Fruit fly (Drosophila melanogaster) S2 (cell line): Measurements from ENCODE around the gene CG15865.

Experiments
- CG8478 ChIP-seq: fragments of >200 bp; optimal IDR thresholded peaks from 2 replicates; lab custom pipeline; 2018
- CTCF ChIP-seq, 2 experiments: fragments of >200 bp; optimal IDR thresholded peaks; 2 replicates each; lab custom pipeline; 2018

The CG15865 gene

DNA sequence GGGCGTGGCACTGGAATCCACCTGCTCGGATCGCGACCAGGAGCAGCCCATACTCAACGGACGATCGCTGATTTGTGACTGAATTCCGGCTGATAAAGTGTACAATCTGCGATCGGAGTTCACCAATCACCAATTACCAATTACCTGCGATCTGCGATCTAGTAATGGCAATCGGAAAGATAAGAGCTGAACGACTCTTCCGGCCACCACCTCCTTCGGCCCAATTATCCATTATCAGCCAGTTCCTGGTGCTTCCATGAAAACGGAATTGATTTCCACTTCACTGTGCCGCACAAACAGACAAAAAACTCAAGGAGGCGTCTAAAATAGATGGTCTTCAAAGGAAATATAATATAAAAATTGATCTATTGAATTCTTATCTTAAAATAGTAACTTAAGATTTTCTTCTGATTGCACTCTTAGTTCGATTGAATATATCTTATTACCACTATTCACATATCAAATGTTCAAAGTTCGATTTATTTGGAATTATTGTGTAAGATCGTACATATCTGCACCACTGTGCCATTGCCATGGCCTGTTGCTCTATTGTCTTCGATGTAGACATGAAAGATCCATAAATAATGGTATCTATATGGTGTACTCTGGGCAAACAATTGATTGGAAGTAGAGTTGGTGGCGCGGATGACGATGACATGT lies at the start of gene CG15865:
Gene CG15865, minus strand, starts transcription at position 51 of the 660 bp plus-strand sequence.
- TF ChIP-seq CG8478, result no peak
- no peak for TF ChIP-seq CTCF (optimal IDR thresholded peaks at IDR 0.05; lab: Kevin White, UChicago)

DNA sequence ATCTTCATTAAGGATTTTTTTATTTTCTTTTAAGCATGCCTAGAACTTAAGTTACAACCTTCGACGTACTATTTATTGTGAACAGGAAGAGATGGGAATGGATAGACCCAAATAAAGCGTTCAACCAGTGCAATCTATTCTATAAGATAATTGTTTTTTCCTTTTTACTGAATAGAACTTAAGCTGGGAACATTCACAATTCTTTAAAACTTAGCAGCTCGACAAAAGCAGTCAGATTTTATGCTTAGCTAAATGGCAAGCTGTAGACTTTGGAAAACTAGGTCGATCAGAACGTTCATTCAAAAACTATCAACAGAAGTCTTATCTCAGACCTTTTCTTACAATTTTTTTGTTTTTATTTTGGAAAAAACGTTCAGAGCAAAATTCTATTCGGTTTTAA lies 46.7 kb upstream of the CG15865 start, which contains the start of gene CG13008:
Gene CG13008, plus strand, starts transcription at position 301 of the 400 bp plus-strand sequence.
- no peak for TF ChIP-seq CG8478
- no peak for TF ChIP-seq CTCF (optimal IDR thresholded peaks at IDR 0.05; lab: Kevin White, UChicago)

DNA sequence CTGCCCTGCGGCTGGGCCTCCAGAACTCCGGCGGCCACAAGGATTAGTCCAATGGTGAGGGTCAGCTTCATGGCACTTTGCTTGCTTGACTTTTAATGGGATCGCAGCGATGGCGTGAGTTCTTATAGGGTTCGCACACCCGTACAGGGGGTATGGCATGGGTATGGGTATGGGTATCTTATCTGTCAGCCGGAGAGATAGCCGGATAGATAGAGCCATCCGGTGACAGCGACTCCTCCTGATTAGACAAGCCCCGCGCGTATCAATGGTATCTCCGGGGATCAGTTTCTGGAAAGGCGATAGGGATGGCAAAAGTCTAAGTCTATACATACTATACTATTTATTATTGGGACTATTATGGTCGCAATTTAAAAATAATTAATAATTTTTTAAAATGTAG lies 42.5 kb upstream of the CG15865 start, which contains the start of gene CG9672:
Gene CG9672, minus strand, starts transcription at position 101 of the 400 bp plus-strand sequence.
- TF ChIP-seq CTCF (optimal IDR thresholded peaks at IDR 0.05; lab: Kevin White, UChicago) (no peak), CG8478 (no peak)

DNA sequence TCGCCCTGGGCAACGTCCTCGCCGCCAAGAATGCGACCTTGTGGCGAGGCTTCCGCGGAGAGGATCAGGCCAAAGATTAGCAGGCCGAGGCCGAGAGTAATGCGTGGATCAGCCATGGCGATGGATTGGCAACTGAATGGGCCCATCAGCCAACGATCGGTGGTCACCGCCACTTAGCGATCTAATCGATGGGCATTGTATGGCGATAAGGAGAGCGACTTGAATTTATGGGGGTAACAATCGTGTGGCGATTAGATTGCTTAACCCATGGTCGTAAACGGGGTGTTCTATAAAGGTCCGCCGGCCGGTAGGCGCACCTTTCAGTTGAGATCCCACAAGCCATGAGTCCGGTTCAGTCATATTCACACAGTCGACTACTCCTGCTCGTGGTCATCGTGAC lies 39.5 kb upstream of the CG15865 start, which contains the start of the genes CG9673 and CG4653:
Gene CG9673, minus strand, starts transcription at position 138 of the 400 bp plus-strand sequence.
Gene CG4653, plus strand, starts transcription at position 335 of the 400 bp plus-strand sequence.
- no peak for TF ChIP-seq CTCF (optimal IDR thresholded peaks at IDR 0.05; lab: Kevin White, UChicago)

DNA sequence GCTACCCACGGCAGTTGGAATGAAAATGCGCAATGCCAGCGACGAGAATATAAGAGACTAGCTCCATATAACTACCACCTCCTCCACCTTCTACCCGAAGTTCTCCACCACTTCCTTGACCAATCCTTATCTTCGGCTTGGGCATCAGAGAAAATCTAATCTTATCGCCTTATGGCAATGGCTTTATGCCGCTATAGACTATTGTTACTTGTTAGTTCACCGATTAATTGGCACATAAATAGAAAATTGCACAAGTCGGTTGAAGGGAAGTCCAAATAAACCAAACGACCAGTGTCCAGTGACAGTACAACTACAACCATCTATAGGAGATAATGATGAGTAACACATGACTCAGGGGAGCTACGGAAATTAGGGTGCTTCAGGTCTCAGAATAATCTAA lies 37.7 kb upstream of the CG15865 start, which contains the start of gene sphe:
Gene sphe, minus strand, starts transcription at position 32 of the 400 bp plus-strand sequence.
- TF ChIP-seq CTCF (optimal IDR thresholded peaks at IDR 0.05; lab: Kevin White, UChicago) (no peak), CG8478 (no peak)

DNA sequence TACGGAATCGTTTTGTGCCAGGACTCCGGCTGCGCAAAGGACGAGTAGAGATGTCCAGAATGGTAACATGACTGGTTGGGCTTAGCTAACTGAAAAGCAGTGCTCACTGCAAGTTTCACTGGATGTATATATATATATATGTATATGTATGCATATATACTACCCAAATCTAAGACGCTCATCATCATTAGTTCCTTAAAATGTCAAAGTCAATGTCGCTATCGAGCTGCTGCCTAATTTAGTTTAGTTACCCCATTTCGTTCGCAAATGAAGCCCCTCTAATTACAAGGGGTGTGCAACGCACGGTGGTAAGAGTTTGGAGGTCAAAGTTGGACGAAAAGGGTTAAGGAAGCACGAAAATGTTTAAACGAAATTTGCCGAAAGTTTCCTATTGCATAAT lies 35.8 kb upstream of the CG15865 start, which contains the start of gene CG9676:
Gene CG9676, minus strand, starts transcription at position 101 of the 400 bp plus-strand sequence.
- TF ChIP-seq CG8478 (no peak), CTCF (optimal IDR thresholded peaks at IDR 0.05; lab: Kevin White, UChicago) (no peak)

DNA sequence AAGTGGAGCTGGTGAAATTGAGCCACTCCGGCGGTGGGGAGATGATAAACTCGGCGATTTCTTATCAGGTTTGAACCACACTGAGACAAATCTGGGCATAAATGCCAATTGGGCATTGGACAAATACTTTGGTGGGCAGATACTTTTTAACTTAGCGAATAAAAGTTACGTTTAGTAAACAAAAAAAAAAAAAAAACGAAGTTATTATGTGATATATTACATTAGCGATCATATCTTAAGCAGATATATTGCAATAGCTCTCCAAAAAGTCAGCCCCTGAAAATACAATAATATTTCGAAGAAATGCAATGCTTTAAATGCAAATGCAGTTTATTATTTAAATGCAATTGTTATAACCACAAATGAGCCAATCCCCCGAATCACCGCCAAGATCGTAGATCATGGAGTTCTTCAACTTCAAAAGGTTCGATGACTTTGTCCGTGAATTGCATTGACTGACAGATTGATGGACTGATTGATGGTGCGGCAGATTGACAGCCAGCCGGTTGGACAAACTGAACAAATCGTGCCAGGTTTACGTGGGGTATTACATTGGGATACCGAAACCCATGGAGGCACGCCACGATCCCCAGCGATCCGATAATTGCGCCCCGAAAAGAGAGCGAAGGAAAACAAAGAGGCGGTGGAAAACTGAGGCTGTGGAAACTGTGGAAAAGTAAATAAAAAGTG lies 33.8 kb upstream of the CG15865 start:
- TF ChIP-seq CTCF (optimal IDR thresholded peaks at IDR 0.05; lab: Kevin White, UChicago) (no peak), CG8478 (no peak)

DNA sequence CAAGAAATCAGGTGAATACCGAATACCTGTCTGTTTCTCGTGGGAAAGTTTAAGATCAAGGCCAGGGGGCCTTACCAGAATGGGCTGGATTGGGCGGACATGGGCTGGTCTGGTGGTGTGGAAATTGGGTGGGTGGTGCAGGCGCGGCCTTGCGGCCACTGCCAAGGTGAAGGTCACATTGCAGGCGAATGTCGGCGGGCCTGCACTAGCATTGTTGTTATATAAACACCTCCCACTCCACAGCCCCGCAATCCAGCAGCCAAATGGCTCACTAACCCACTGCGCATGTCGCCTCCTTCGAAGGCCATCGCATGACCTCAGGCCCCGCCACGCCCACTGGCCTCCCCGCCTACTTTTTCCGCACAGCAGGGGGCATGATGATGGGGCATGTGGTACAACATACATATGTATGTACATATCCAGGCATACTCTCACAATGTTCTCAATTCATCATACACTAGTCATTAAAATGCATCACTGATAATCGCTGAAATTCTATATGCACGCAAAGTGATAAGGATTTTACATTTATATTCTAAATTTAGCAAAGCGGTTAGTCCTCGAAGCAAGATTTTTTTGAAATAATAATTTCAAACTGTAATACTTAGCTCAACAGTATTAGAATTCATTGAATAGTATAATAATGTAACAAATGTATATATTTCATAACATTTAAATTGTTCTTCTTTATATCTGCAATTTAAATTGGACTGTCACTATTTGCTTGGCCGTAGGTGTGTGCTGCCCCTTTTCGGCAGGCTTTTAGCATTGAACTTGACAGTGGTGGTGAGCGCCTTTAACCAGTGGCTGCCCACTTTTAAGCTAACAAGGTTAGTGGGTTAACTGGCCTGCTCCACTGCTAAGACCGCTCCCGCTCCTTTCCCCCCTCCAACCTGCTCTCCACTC lies 32.6 kb upstream of the CG15865 start:
- TF ChIP-seq CG8478, result no peak
- no peak for TF ChIP-seq CTCF (optimal IDR thresholded peaks at IDR 0.05; lab: Kevin White, UChicago)

DNA sequence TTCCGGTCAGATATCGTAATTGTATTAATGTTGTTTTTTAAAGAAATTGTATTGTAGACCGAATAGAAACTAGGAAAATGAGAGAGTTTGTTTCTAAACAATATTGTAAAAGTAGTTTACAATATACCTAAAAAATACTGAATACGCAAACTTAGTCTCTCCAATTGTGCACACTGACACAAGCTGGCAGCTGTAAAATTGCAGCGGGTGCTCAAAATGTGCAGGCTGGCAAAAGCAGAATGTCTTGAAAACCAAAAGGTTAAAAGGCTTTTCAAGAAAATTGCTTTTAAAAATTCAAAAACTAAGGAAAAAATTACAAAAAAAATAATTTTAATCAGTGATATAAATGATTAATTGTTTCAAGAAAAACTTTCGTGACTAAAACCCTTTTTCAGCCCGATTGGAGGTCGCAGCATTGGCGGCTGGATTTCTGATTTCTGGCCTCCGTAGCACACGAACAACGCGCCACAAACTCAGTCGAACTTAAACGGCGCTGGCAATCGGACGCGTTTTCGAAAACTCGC lies 31.5 kb upstream of the CG15865 start, which contains the start of gene CG4678:
Gene CG4678, plus strand, starts transcription at position 474 of the 524 bp plus-strand sequence.
- no peak for TF ChIP-seq CG8478
- peak in 1 of 2 experiments; percentile 23 for TF ChIP-seq CTCF (optimal IDR thresholded peaks at IDR 0.05; lab: Kevin White, UChicago)

DNA sequence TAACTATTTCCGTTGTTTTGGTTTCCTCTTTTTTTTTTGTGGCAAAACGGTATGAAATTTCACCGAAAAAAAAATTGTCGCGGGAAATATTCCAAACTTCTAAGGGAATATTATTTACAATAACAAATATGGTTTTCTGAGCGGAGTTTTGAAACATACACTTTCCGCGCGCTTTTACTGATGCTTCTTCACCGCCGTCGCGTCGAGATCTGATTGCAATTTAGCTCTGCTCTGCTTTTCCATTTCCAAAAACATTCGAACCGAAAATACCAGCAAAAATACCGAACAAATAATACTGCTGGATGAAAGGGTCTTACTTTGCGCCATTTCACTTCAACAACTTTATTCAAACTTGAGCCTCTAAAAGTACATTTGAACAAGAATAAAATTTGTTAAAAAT lies 30.7 kb upstream of the CG15865 start, which contains the start of gene Septin4:
Gene Septin4, minus strand, starts transcription at position 215 of the 400 bp plus-strand sequence.
- no peak for TF ChIP-seq CTCF (optimal IDR thresholded peaks at IDR 0.05; lab: Kevin White, UChicago)
- no peak for TF ChIP-seq CG8478

DNA sequence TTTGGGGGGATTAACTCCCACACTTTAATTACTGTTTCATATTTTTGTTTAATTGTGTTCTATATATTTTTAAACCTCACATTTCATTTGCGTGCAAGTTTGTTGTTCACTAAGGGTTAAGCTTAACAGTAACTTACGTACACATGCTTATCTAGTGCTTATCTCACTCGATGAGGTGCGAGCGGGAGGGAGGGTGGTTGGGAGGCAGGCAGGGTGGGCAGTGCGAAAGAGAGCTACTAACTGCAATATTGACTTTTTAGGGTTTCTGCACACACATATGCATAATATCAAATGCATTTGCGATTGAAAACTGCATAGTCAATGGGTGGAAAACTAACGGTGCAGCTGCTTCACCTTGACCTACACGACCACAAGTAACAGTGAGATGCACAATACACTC lies 30.2 kb upstream of the CG15865 start:
- no peak for TF ChIP-seq CTCF (optimal IDR thresholded peaks at IDR 0.05; lab: Kevin White, UChicago)
- TF ChIP-seq CG8478, result no peak

DNA sequence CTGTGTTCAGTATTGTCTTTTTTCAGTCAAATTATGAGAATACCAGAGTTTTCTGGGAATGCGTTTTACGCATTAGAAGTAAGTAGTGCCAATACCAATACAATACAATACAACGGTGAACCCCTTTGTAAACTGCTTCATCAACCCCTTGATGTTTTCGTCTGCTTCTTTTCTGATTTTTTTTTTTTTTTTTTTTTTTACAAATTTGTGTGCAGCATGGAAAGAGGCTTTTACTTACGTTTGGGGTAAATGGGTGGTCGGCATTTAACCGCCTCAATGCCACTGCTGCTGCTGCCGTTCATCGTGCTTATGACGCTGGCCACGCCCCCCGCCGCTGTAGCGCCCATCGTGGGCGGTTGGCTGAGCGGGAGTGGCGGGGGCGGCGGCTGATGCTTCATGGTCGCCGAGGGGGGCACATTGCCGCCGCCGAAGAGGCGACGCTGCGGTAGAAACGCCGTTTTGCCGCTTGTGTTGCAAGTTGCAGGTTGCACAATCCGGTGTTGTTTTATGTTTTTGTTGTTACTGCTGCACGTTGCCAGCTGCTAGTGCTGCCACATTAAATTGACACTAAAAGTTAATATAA lies 29.6 kb upstream of the CG15865 start:
- TF ChIP-seq CTCF (optimal IDR thresholded peaks at IDR 0.05; lab: Kevin White, UChicago) (no peak), CG8478 (no peak)

DNA sequence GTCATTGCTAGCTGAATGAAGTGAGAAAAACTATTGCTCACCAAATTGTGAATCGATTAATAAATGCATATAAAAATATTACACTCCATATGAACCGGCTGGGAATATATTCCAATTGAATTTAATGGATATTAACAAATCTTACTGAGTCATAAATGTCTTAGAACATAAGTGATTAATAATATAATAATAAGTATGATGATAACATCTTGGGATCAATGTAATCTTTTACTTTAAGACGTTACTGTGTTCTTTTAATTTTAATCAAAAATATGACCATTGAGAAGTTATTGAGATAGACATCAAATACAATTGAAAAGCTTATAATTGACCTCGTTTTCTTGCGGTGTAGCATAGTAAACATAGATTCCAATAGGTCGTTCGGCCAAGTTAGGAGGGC lies 28.1 kb upstream of the CG15865 start:
- no peak for TF ChIP-seq CG8478
- no peak for TF ChIP-seq CTCF (optimal IDR thresholded peaks at IDR 0.05; lab: Kevin White, UChicago)

DNA sequence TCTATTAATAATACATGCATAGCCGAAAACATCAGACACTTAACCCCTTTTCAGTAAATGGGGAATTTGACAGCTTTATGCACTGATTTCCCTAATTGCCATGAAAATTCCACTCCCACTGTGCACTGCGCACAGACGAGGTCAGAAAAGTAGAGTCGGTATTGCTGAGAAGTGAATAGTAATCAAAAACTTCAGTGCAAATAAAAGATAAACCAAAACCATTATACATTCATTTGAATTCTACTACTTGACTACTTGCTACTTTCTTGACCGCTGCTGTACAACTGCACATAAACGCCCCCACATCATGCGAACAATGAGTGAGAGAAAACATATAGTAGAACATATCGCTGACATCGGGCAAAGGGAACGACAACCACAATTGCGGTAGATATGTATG lies 27.2 kb upstream of the CG15865 start:
- no peak for TF ChIP-seq CTCF (optimal IDR thresholded peaks at IDR 0.05; lab: Kevin White, UChicago)
- TF ChIP-seq CG8478, result no peak
